Fruit fly (Drosophila melanogaster) whole organism, adult: ENCODE results near the gene sicily.

ENCODE experiments used
- CG5204 ChIP-seq: fragments of 200-800 bp; sonication (Bioruptor generic); optimal IDR thresholded peaks from 2 replicates; lab custom pipeline; 2016; ENCODE audit warnings: missing biosample characterization, missing genetic modification characterization
- CG7045 ChIP-seq: fragments of 200-800 bp; sonication (Bioruptor generic); optimal IDR thresholded peaks from 2 replicates; lab custom pipeline; 2017; ENCODE audit warnings: missing biosample characterization, mild to moderate bottlenecking, missing genetic modification characterization
- Clk ChIP-seq: fragments of 200-800 bp; sonication (Bioruptor generic); optimal IDR thresholded peaks from 2 replicates; lab custom pipeline; 2017; ENCODE audit warnings: missing biosample characterization, missing genetic modification characterization
- cic ChIP-seq: fragments of 200-800 bp; sonication (Bioruptor generic); optimal IDR thresholded peaks from 2 replicates; lab custom pipeline; 2017; ENCODE audit warnings: missing biosample characterization, mild to moderate bottlenecking, missing genetic modification characterization, moderate library complexity
- cnc ChIP-seq, 2 experiments: fragments of >200 bp; optimal IDR thresholded peaks; 2 replicates each; lab custom pipeline; 2017
- kay ChIP-seq: fragments of 200-800 bp; sonication (Bioruptor generic); peaks from one replicate; lab custom pipeline; 2016; ENCODE audit warnings: missing biosample characterization, missing genetic modification characterization, borderline replicate concordance
- tj ChIP-seq: fragments of 200-800 bp; sonication (Bioruptor generic); optimal IDR thresholded peaks from 3 replicates; lab custom pipeline; 2017; ENCODE audit warnings: missing biosample characterization, mild to moderate bottlenecking, missing genetic modification characterization, moderate library complexity

- TF ChIP-seq tj (GFP tag; lab: Kevin White, UChicago) (no peak), Clk (GFP tag; lab: Kevin White, UChicago) (no peak), cic (no peak), kay (GFP tag; lab: Kevin White, UChicago) (no peak), cnc (optimal IDR thresholded peaks at IDR 0.05; lab: Kevin White, UChicago) (no peak), CG7045 (GFP tag; lab: Kevin White, UChicago) (no peak), CG5204 (GFP tag; lab: Kevin White, UChicago) (no peak)
These were observed 45.3 kb upstream of the sicily start, which contains the start of gene CG15740 for dm6 chrX:11846049-11846718.
